Fruit fly (Drosophila melanogaster) whole organism, embryonic: Measurements from ENCODE around the gene CG34305.

Experiments
- Asciz ChIP-seq: fragments of 200-800 bp; sonication (Bioruptor generic); optimal IDR thresholded peaks from 2 replicates; lab custom pipeline; 2017; ENCODE audit warnings: missing biosample characterization, mild to moderate bottlenecking, missing genetic modification characterization, missing genetic modification reagents
- Atf6 ChIP-seq: fragments of 200-800 bp; sonication (Bioruptor generic); IDR thresholded peaks from 2 replicates; pipeline ENCODE4 v1.3.6; 2022; ENCODE audit warnings: missing biosample characterization, missing genetic modification characterization
- CG10366 ChIP-seq: fragments of 200-800 bp; sonication (Bioruptor generic); IDR thresholded peaks from 2 replicates; pipeline ENCODE4 v1.3.6; 2022; ENCODE audit warnings: missing biosample characterization, missing genetic modification characterization
- CG10565 ChIP-seq: fragments of 200-800 bp; sonication (Bioruptor generic); optimal IDR thresholded peaks from 3 replicates; lab custom pipeline; 2016; ENCODE audit warnings: missing biosample characterization, mild to moderate bottlenecking, missing genetic modification characterization
- CG10654 ChIP-seq: fragments of 200-800 bp; sonication (Bioruptor generic); optimal IDR thresholded peaks from 2 replicates; lab custom pipeline; 2016; ENCODE audit warnings: missing biosample characterization, missing genetic modification characterization
- CG11723 ChIP-seq: fragments of 200-800 bp; sonication (Bioruptor generic); optimal IDR thresholded peaks from 2 replicates; lab custom pipeline; 2017; ENCODE audit warnings: missing biosample characterization, mild to moderate bottlenecking, missing genetic modification characterization
- CG12659 ChIP-seq: fragments of 200-800 bp; sonication (Bioruptor generic); optimal IDR thresholded peaks from 3 replicates; lab custom pipeline; 2017; ENCODE audit warnings: mild to moderate bottlenecking, missing biosample characterization, missing genetic modification reagents, missing genetic modification characterization
- CG15269 ChIP-seq: fragments of 200-800 bp; sonication (Bioruptor generic); optimal IDR thresholded peaks from 2 replicates; lab custom pipeline; 2018; ENCODE audit warnings: missing biosample characterization, mild to moderate bottlenecking, missing genetic modification characterization, moderate library complexity
- CG1602 ChIP-seq: fragments of 200-800 bp; sonication (Bioruptor generic); optimal IDR thresholded peaks from 3 replicates; lab custom pipeline; 2016; ENCODE audit warnings: missing biosample characterization, missing genetic modification characterization
- CG1647 ChIP-seq: fragments of 200-800 bp; sonication (Bioruptor generic); optimal IDR thresholded peaks from 3 replicates; lab custom pipeline; 2016; ENCODE audit warnings: missing biosample characterization, missing genetic modification characterization
- CG17359 ChIP-seq: fragments of 200-800 bp; sonication (Bioruptor generic); optimal IDR thresholded peaks from 3 replicates; lab custom pipeline; 2018; ENCODE audit warnings: missing biosample characterization, mild to moderate bottlenecking, missing genetic modification characterization, moderate library complexity
- CG17829 ChIP-seq: fragments of 200-800 bp; optimal IDR thresholded peaks from 2 replicates; lab custom pipeline; 2019; ENCODE audit warnings: missing biosample characterization, mild to moderate bottlenecking, missing genetic modification characterization, moderate library complexity
- CG1832 ChIP-seq: fragments of 200-800 bp; sonication (Bioruptor generic); optimal IDR thresholded peaks from 2 replicates; lab custom pipeline; 2017; ENCODE audit warnings: missing biosample characterization, mild to moderate bottlenecking, missing genetic modification characterization, inconsistent platforms
- CG33557 ChIP-seq: fragments of 200-800 bp; sonication (Bioruptor generic); optimal IDR thresholded peaks from 2 replicates; lab custom pipeline; 2019; ENCODE audit warnings: missing biosample characterization, mild to moderate bottlenecking, missing genetic modification characterization, moderate library complexity
- CG4404 ChIP-seq: fragments of 200-800 bp; sonication (Bioruptor generic); IDR thresholded peaks from 2 replicates; pipeline ENCODE4 v1.3.6; 2022; ENCODE audit warnings: missing biosample characterization, missing genetic modification characterization
- CG6791 ChIP-seq: fragments of 200-800 bp; sonication (Bioruptor generic); IDR thresholded peaks from 3 replicates; pipeline ENCODE4 v1.3.6; 2022; ENCODE audit warnings: missing biosample characterization, missing genetic modification characterization; ENCODE audit not compliant: partially characterized antibody
- CG8281 ChIP-seq: fragments of 200-800 bp; sonication (Bioruptor generic); optimal IDR thresholded peaks from 2 replicates; lab custom pipeline; 2018; ENCODE audit warnings: missing biosample characterization, mild to moderate bottlenecking, missing genetic modification characterization, moderate library complexity
- CG8290 ChIP-seq, 3 experiments: fragments of 200-800 bp; sonication (Bioruptor generic); optimal IDR thresholded peaks; 2 replicates each; lab custom pipeline; 2016 to 2019; ENCODE audit warnings: missing biosample characterization in 3 of 3, missing genetic modification characterization in 3 of 3, mild to moderate bottlenecking in 2 of 3, moderate library complexity in 1 of 3
- CG9817 ChIP-seq: fragments of 200-800 bp; sonication (Bioruptor generic); optimal IDR thresholded peaks from 2 replicates; lab custom pipeline; 2018; ENCODE audit warnings: missing biosample characterization, mild to moderate bottlenecking, missing genetic modification characterization, moderate library complexity
- CG9876 ChIP-seq: fragments of 200-800 bp; sonication (Bioruptor generic); optimal IDR thresholded peaks from 2 replicates; lab custom pipeline; 2016; ENCODE audit warnings: missing biosample characterization, missing genetic modification characterization
- CTCF ChIP-seq: fragments of 200-800 bp; sonication (Bioruptor generic); optimal IDR thresholded peaks from 2 replicates; lab custom pipeline; 2017; ENCODE audit warnings: missing biosample characterization, mild to moderate bottlenecking, missing genetic modification characterization, moderate library complexity
- D ChIP-seq, 2 experiments: fragments of 200-800 bp in 1 of 2; fragments of >200 bp in 1 of 2; sonication (Bioruptor generic) in 1 of 2; optimal IDR thresholded peaks; 2 replicates in 1 of 2; 3 replicates in 1 of 2; lab custom pipeline; 2017; ENCODE audit warnings: mild to moderate bottlenecking in 1 of 2, missing biosample characterization in 1 of 2, missing genetic modification characterization in 1 of 2, missing genetic modification reagents in 1 of 2
- Doc3 ChIP-seq: fragments of 200-800 bp; sonication (Bioruptor generic); IDR thresholded peaks from 3 replicates; pipeline ENCODE4 v1.3.6; 2022; ENCODE audit warnings: missing biosample characterization, missing genetic modification characterization; ENCODE audit not compliant: partially characterized antibody
- E2f1 ChIP-seq: fragments of 200-800 bp; sonication (Bioruptor generic); IDR thresholded peaks from 2 replicates; pipeline ENCODE4 v1.3.6; 2022; ENCODE audit warnings: missing biosample characterization, missing genetic modification characterization
- Fer2 ChIP-seq: fragments of 200-800 bp; sonication (Bioruptor generic); optimal IDR thresholded peaks from 2 replicates; lab custom pipeline; 2018; ENCODE audit warnings: missing biosample characterization, mild to moderate bottlenecking, missing genetic modification characterization, moderate library complexity
- Gsc ChIP-seq: fragments of 200-800 bp; sonication (Bioruptor generic); IDR thresholded peaks from 2 replicates; pipeline ENCODE4 v1.3.6; 2022; ENCODE audit warnings: missing biosample characterization, missing genetic modification characterization
- Hmx ChIP-seq: fragments of 200-800 bp; sonication (Bioruptor generic); optimal IDR thresholded peaks from 2 replicates; lab custom pipeline; 2016; ENCODE audit warnings: missing biosample characterization, missing genetic modification characterization
- Hsf ChIP-seq: fragments of 200-800 bp; sonication (Bioruptor generic); optimal IDR thresholded peaks from 3 replicates; lab custom pipeline; 2016; ENCODE audit warnings: missing biosample characterization, missing genetic modification characterization
- Rfx ChIP-seq: fragments of 200-800 bp; sonication (Bioruptor generic); IDR thresholded peaks from 2 replicates; pipeline ENCODE4 v1.3.6; 2022; ENCODE audit warnings: missing biosample characterization, missing genetic modification characterization
- Spps ChIP-seq: fragments of 200-800 bp; sonication (Bioruptor generic); optimal IDR thresholded peaks from 2 replicates; lab custom pipeline; 2018; ENCODE audit warnings: missing biosample characterization, mild to moderate bottlenecking, missing genetic modification characterization
- Trl ChIP-seq, 3 experiments: fragments of >200 bp in 2 of 3; fragments of 200-800 bp in 1 of 3; sonication (Bioruptor generic) in 1 of 3; optimal IDR thresholded peaks; 2 replicates in 1 of 3; 3 replicates in 2 of 3; lab custom pipeline; 2016 to 2017; ENCODE audit warnings: missing biosample characterization in 1 of 3, missing genetic modification characterization in 1 of 3
- bab2 ChIP-seq: fragments of 200-800 bp; sonication (Bioruptor generic); optimal IDR thresholded peaks from 2 replicates; lab custom pipeline; 2016; ENCODE audit warnings: missing biosample characterization, missing genetic modification characterization
- br ChIP-seq: fragments of >200 bp; optimal IDR thresholded peaks from 2 replicates; lab custom pipeline; 2017
- cas ChIP-seq: fragments of 200-800 bp; sonication (Bioruptor generic); IDR thresholded peaks from 2 replicates; pipeline ENCODE4 v1.3.6; 2022; ENCODE audit warnings: missing biosample characterization, missing genetic modification characterization
- chif ChIP-seq, 2 experiments: fragments of 200-800 bp; sonication (Bioruptor generic); optimal IDR thresholded peaks; 3 replicates each; lab custom pipeline; 2016; ENCODE audit warnings: missing biosample characterization in 2 of 2, missing genetic modification characterization in 2 of 2
- dpn ChIP-seq, 2 experiments: fragments of 200-800 bp; sonication (Bioruptor generic); optimal IDR thresholded peaks; 3 replicates each; lab custom pipeline; 2016; ENCODE audit warnings: missing biosample characterization in 2 of 2, missing genetic modification characterization in 2 of 2
- ftz-f1 ChIP-seq: fragments of 200-800 bp; sonication (Bioruptor generic); optimal IDR thresholded peaks from 2 replicates; lab custom pipeline; 2016; ENCODE audit warnings: missing biosample characterization, missing genetic modification characterization
- knrl ChIP-seq: fragments of 200-800 bp; sonication (Bioruptor generic); IDR thresholded peaks from 3 replicates; pipeline ENCODE4 v1.3.6; 2022; ENCODE audit warnings: missing biosample characterization, missing genetic modification characterization; ENCODE audit not compliant: partially characterized antibody
- lab ChIP-seq: fragments of 200-800 bp; sonication (Bioruptor generic); optimal IDR thresholded peaks from 3 replicates; lab custom pipeline; 2017; ENCODE audit warnings: missing biosample characterization, missing genetic modification characterization, mild to moderate bottlenecking, moderate library complexity, missing genetic modification reagents
- pan ChIP-seq, 4 experiments: fragments of >200 bp in 3 of 4; fragments of 200-800 bp in 1 of 4; sonication (Bioruptor generic) in 1 of 4; optimal IDR thresholded peaks in 3 of 4; IDR thresholded peaks in 1 of 4; 2 replicates each; pipeline versions ENCODE4 v1.3.6 to Lab custom; 2017 to 2022; ENCODE audit warnings: missing biosample characterization in 2 of 4, missing genetic modification characterization in 2 of 4, mixed read lengths in 1 of 4
- sens ChIP-seq: fragments of 200-800 bp; sonication (Bioruptor generic); peaks from one replicate; lab custom pipeline; 2016; ENCODE audit warnings: missing biosample characterization, missing genetic modification characterization
- stwl ChIP-seq: fragments of 200-800 bp; sonication (Bioruptor generic); optimal IDR thresholded peaks from 3 replicates; lab custom pipeline; 2018; ENCODE audit warnings: missing biosample characterization, mild to moderate bottlenecking, missing genetic modification characterization, moderate library complexity
- tap ChIP-seq: fragments of 200-800 bp; optimal IDR thresholded peaks from 3 replicates; lab custom pipeline; 2019; ENCODE audit warnings: missing biosample characterization, mild to moderate bottlenecking, missing genetic modification characterization, moderate library complexity
- tll ChIP-seq, 2 experiments: fragments of 200-800 bp in 1 of 2; fragments of >200 bp in 1 of 2; sonication (Bioruptor generic) in 1 of 2; optimal IDR thresholded peaks; 2 replicates each; lab custom pipeline; 2017 to 2019; ENCODE audit warnings: missing biosample characterization in 2 of 2, missing genetic modification characterization in 2 of 2, mild to moderate bottlenecking in 1 of 2, moderate library complexity in 1 of 2
- usp ChIP-seq: fragments of >200 bp; optimal IDR thresholded peaks from 2 replicates; lab custom pipeline; 2017; ENCODE audit warnings: missing biosample characterization, missing genetic modification characterization
- wdn ChIP-seq: fragments of 200-800 bp; sonication (Bioruptor generic); IDR thresholded peaks from 2 replicates; pipeline ENCODE4 v1.3.6; 2022; ENCODE audit warnings: missing biosample characterization, missing genetic modification characterization
- zfh2 ChIP-seq: fragments of 200-800 bp; sonication (Bioruptor generic); optimal IDR thresholded peaks from 2 replicates; lab custom pipeline; 2016; ENCODE audit warnings: missing biosample characterization, missing genetic modification characterization

CG34305 gene

dm6 chr3R:4215264-4215993 lies 27.5 kb downstream of the CG34305 start, which contains the start of gene CG14636 (continued):
- TF ChIP-seq CG17829 (tag; lab: Kevin White, UChicago) (peak; percentile 25), CG15269 (peak; percentile 83), CG1647 (GFP tag; lab: Kevin White, UChicago) (peak; percentile 33), CG33557 (GFP tag; lab: Kevin White, UChicago) (no peak), pan (optimal IDR thresholded peaks at IDR 0.05; lab: Kevin White, UChicago) (no peak), pan (GFP tag; optimal IDR thresholded peaks at IDR 0.05 in 1 of 2, IDR thresholded peaks at IDR 0.05 in 1 of 2) (peak in 1 of 2 experiments; percentile 86), Asciz (GFP tag; lab: Kevin White, UChicago) (peak; percentile 41), D (optimal IDR thresholded peaks at IDR 0.05; lab: Kevin White, UChicago) (no peak), D (GFP tag; optimal IDR thresholded peaks at IDR 0.05; lab: Kevin White, UChicago) (no peak), CG1832 (GFP tag; lab: Kevin White, UChicago) (no peak), Rfx (GFP tag; lab: Robert Waterston, UW) (peak; percentile 87), zfh2 (GFP tag; lab: Kevin White, UChicago) (peak; percentile 72), CG9876 (GFP tag; lab: Kevin White, UChicago) (peak; percentile 49), CG12659 (GFP tag; lab: Kevin White, UChicago) (peak; percentile 76), CG10654 (GFP tag; lab: Kevin White, UChicago) (peak; percentile 50), Trl (optimal IDR thresholded peaks at IDR 0.05; lab: Kevin White, UChicago) (no peak), Trl (GFP tag; optimal IDR thresholded peaks at IDR 0.05; lab: Kevin White, UChicago) (peak; percentile 71), tap (tag; lab: Kevin White, UChicago) (peak; percentile 69), Spps (tag; lab: Kevin White, UChicago) (no peak), Hsf (GFP tag; lab: Kevin White, UChicago) (peak; percentile 72), cas (0 out of 2 replicates have a peak, but pooled peaks have one; percentile 39), Gsc (GFP tag; lab: Robert Waterston, UW) (peak; percentile 12; the same call in 1 of the 2 replicates), ftz-f1 (GFP tag; lab: Kevin White, UChicago) (peak; percentile 38), wdn (GFP tag; lab: Robert Waterston, UW) (peak; percentile 55; the same call in 1 of the 2 replicates), Doc3 (GFP tag; lab: Robert Waterston, UW) (no peak), CG9817 (peak; percentile 64), CTCF (GFP tag; lab: Kevin White, UChicago) (peak; percentile 12), usp (GFP tag; lab: Kevin White, UChicago) (no peak), CG10366 (peak; percentile 60), CG4404 (peak; percentile 46; the same call in 1 of the 2 replicates), CG8290 (GFP tag; optimal IDR thresholded peaks at IDR 0.05; lab: Kevin White, UChicago) (no peak), CG8290 (tag; optimal IDR thresholded peaks at IDR 0.05; lab: Kevin White, UChicago) (peak in 1 of 2 experiments; percentile 62), lab (GFP tag; lab: Kevin White, UChicago) (peak; percentile 88), stwl (tag; lab: Kevin White, UChicago) (no peak), bab2 (peak; percentile 60), CG10565 (GFP tag; lab: Kevin White, UChicago) (no peak), CG17359 (tag; lab: Kevin White, UChicago) (peak; percentile 65), br (lab: Kevin White, UChicago) (no peak), Fer2 (tag; lab: Kevin White, UChicago) (peak; percentile 22), CG1602 (GFP tag; lab: Kevin White, UChicago) (peak; percentile 46), CG8281 (tag; lab: Kevin White, UChicago) (peak; percentile 35), chif (GFP tag; optimal IDR thresholded peaks at IDR 0.05; lab: Kevin White, UChicago) (peak; percentile 34 to 67), Atf6 (GFP tag; lab: Robert Waterston, UW) (peak; percentile 83), Hmx (GFP tag; lab: Kevin White, UChicago) (no peak), CG6791 (GFP tag; lab: Robert Waterston, UW) (no peak), sens (GFP tag; lab: Kevin White, UChicago) (peak; percentile 77), tll (GFP tag; optimal IDR thresholded peaks at IDR 0.05; lab: Kevin White, UChicago) (no peak), knrl (peak; percentile 41; the same call in 2 of the 3 replicates), E2f1 (GFP tag; lab: Robert Waterston, UW) (peak; percentile 74), dpn (GFP tag; optimal IDR thresholded peaks at IDR 0.05; lab: Kevin White, UChicago) (peak; percentile 73 to 74), CG11723 (GFP tag; lab: Kevin White, UChicago) (peak; percentile 46)
